Fruit fly (Drosophila melanogaster): Measurements from ENCODE around the gene CG11755.
A peak's percentile ranks its signal among the peaks of the same experiment; 100 is the strongest.

Gene CG11755

DNA sequence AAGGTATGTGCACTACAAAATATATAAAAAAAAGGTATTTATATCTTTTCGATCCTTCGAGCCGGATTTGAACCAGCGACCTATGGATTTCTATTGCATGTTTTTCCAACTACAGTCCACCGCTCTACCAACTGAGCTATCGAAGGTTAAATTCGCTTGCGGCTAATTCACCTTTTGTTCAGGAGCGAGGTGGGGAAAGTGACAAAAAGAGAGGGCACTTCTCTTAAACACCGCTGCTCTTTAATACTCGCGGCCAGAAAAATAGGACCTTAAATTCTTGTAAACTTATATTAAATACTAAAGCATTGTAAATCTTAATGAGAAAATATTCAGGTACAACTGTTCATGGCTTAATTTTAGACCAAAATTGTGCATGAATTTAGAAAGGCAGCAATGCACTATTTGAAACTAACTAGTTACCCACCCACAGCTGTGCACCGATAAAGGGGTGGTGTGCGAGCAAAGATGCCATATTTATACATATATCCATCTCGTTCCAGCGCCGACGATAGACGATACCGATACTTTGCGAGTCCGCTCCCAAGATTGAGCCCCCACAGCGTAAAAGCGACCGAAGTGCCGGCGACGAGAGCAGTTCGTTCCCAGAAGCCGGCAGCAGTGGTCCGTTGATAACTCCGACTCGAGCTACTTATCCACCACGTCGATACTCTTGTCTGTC, 7.5 kb upstream of the CG11755 start (continued):
- TF ChIP-seq CrebB (tag; optimal IDR thresholded peaks at IDR 0.05) (peak; percentile 98), Meics (GFP tag; optimal IDR thresholded peaks at IDR 0.05) (peak; percentile 98), CG8290 (GFP tag; optimal IDR thresholded peaks at IDR 0.05) (peak; percentile 97), CG8290 (tag; optimal IDR thresholded peaks at IDR 0.05) (peak; percentile 94 to 99), sisA (GFP tag; IDR thresholded peaks at IDR 0.05) (peak; percentile 95), esg (GFP tag; conservative IDR thresholded peaks at IDR 0.05) (peak; percentile 92), Opbp (GFP tag; IDR thresholded peaks at IDR 0.05; ENCODE audit: partially characterized antibody) (peak; percentile 96), en (GFP tag; optimal IDR thresholded peaks at IDR 0.05) (peak; percentile 96), B-H2 (GFP tag; optimal IDR thresholded peaks at IDR 0.05) (peak; percentile 97), HHEX (GFP tag; optimal IDR thresholded peaks at IDR 0.05) (peak; percentile 99), seq (GFP tag; IDR thresholded peaks at IDR 0.05) (peak; percentile 99), prd (optimal IDR thresholded peaks at IDR 0.05) (no peak), prd (GFP tag; IDR thresholded peaks at IDR 0.05) (peak; percentile 97), CG18262 (tag; optimal IDR thresholded peaks at IDR 0.05) (peak; percentile 99), danr (GFP tag; IDR thresholded peaks at IDR 0.05) (peak; percentile 89), tup (GFP tag; optimal IDR thresholded peaks at IDR 0.05) (peak; percentile 97), bowl (GFP tag; IDR thresholded peaks at IDR 0.05) (peak; percentile 91), cas (GFP tag; IDR thresholded peaks at IDR 0.05) (peak; percentile 92), bigmax (GFP tag; optimal IDR thresholded peaks at IDR 0.05) (peak; percentile 85), CG10462 (GFP tag; optimal IDR thresholded peaks at IDR 0.05) (peak; percentile 95), CG31224 (GFP tag; IDR thresholded peaks at IDR 0.05) (peak; percentile 91), hb (GFP tag; IDR thresholded peaks at IDR 0.05; ENCODE audit: partially characterized antibody) (peak; percentile 61), Jarid2 (GFP tag; optimal IDR thresholded peaks at IDR 0.05) (peak; percentile 85), Dek (tag; optimal IDR thresholded peaks at IDR 0.05) (peak; percentile 98), Sry-δ (GFP tag; optimal IDR thresholded peaks at IDR 0.05) (peak; percentile 77), CG9797 (GFP tag; optimal IDR thresholded peaks at IDR 0.05) (peak; percentile 68), slou (GFP tag; optimal IDR thresholded peaks at IDR 0.05) (peak; percentile 93), dm (GFP tag; optimal IDR thresholded peaks at IDR 0.05) (peak; percentile 92), Atf-2 (GFP tag; optimal IDR thresholded peaks at IDR 0.05) (peak; percentile 95), CG3065 (GFP tag; optimal IDR thresholded peaks at IDR 0.05) (peak; percentile 86), CG13894 (tag; optimal IDR thresholded peaks at IDR 0.05) (peak; percentile 98), Eip74EF (GFP tag; optimal IDR thresholded peaks at IDR 0.05) (peak in 1 of 2 experiments; percentile 98), MESR4 (GFP tag; optimal IDR thresholded peaks at IDR 0.05) (peak; percentile 81), psq (GFP tag; optimal IDR thresholded peaks at IDR 0.05) (peak; percentile 88), CG17186 (GFP tag; optimal IDR thresholded peaks at IDR 0.05) (peak; percentile 93), CG6813 (GFP tag; optimal IDR thresholded peaks at IDR 0.05) (peak; percentile 99), gro (GFP tag; optimal IDR thresholded peaks at IDR 0.05) (peak; percentile 98), wdn (GFP tag; IDR thresholded peaks at IDR 0.05) (peak; percentile 94), caup (GFP tag; optimal IDR thresholded peaks at IDR 0.05; ENCODE audit: severe bottlenecking) (peak; percentile 98), sd (tag; optimal IDR thresholded peaks at IDR 0.05) (peak; percentile 92), lab (GFP tag; optimal IDR thresholded peaks at IDR 0.05) (peak; percentile 99), Optix (GFP tag; IDR thresholded peaks at IDR 0.05) (peak; percentile 95), ara (GFP tag; IDR thresholded peaks at IDR 0.05) (peak; percentile 98), kay (GFP tag; optimal IDR thresholded peaks at IDR 0.05) (peak; percentile 95), CG16815 (GFP tag; optimal IDR thresholded peaks at IDR 0.05) (peak; percentile 96), ind (GFP tag; optimal IDR thresholded peaks at IDR 0.05) (peak; percentile 97), Mrtf (GFP tag; IDR thresholded peaks at IDR 0.05) (peak; percentile 93), fu2 (GFP tag; optimal IDR thresholded peaks at IDR 0.05) (peak; percentile 94), gcm2 (GFP tag; optimal IDR thresholded peaks at IDR 0.05) (peak; percentile 94), CG4282 (GFP tag; optimal IDR thresholded peaks at IDR 0.05) (peak; percentile 88)

Measured in whole organism, embryonic.